Fruit fly (Drosophila melanogaster): Measurements from ENCODE around the gene CG17959.

The CG17959 gene

dm6 chrX:2945103-2945502 is 1.8 kb upstream of the CG17959 start, which contains the start of gene CG14423:
Gene CG14423, plus strand, starts transcription at chrX:2945403.
- TF ChIP-seq bab1 (GFP tag; optimal IDR thresholded peaks at IDR 0.05) = no peak
- TF ChIP-seq ovo (GFP tag; optimal IDR thresholded peaks at IDR 0.05) = no peak
- no peak for TF ChIP-seq Mnt (GFP tag; optimal IDR thresholded peaks at IDR 0.05)
- no peak for TF ChIP-seq toe (GFP tag; optimal IDR thresholded peaks at IDR 0.05)
- TF ChIP-seq CG1620 (GFP tag; optimal IDR thresholded peaks at IDR 0.05) = no peak
- no peak for TF ChIP-seq CG5204 (GFP tag; optimal IDR thresholded peaks at IDR 0.05)
- TF ChIP-seq tj (GFP tag; optimal IDR thresholded peaks at IDR 0.05) = no peak
- TF ChIP-seq CG11617 (GFP tag; optimal IDR thresholded peaks at IDR 0.05) = no peak
- no peak for TF ChIP-seq CG7101 (tag; optimal IDR thresholded peaks at IDR 0.05)
- no peak for TF ChIP-seq CG12768 (GFP tag; optimal IDR thresholded peaks at IDR 0.05)
- TF ChIP-seq Clk (GFP tag; optimal IDR thresholded peaks at IDR 0.05) = no peak
- TF ChIP-seq pad (GFP tag; optimal IDR thresholded peaks at IDR 0.05) = no peak
- TF ChIP-seq kay (GFP tag; ENCODE audit: borderline replicate concordance) = no peak
- no peak for TF ChIP-seq cnc (optimal IDR thresholded peaks at IDR 0.05)
- no peak for TF ChIP-seq Crg-1 (GFP tag; optimal IDR thresholded peaks at IDR 0.05)

- TF ChIP-seq ovo (GFP tag; optimal IDR thresholded peaks at IDR 0.05) = peak; percentile 5
- TF ChIP-seq CG14711 (tag; optimal IDR thresholded peaks at IDR 0.05) = peak; percentile 44
- peak; percentile 55 for TF ChIP-seq tj (GFP tag; optimal IDR thresholded peaks at IDR 0.05)
- no peak for TF ChIP-seq CG7045 (GFP tag; optimal IDR thresholded peaks at IDR 0.05)
- peak; percentile 45 for TF ChIP-seq CG11617 (GFP tag; optimal IDR thresholded peaks at IDR 0.05)
- TF ChIP-seq toe (GFP tag; optimal IDR thresholded peaks at IDR 0.05) = peak; percentile 50
- TF ChIP-seq CG1620 (GFP tag; optimal IDR thresholded peaks at IDR 0.05) = no peak
- no peak for TF ChIP-seq CG33017 (tag; optimal IDR thresholded peaks at IDR 0.05)
- TF ChIP-seq kay (GFP tag; ENCODE audit: borderline replicate concordance) = peak; percentile 93
- TF ChIP-seq cnc (optimal IDR thresholded peaks at IDR 0.05) = no peak
- TF ChIP-seq Hr96 (GFP tag; optimal IDR thresholded peaks at IDR 0.05) = peak; percentile 73
- peak; percentile 56 for TF ChIP-seq bab1 (GFP tag; optimal IDR thresholded peaks at IDR 0.05)
- no peak for TF ChIP-seq Clk (GFP tag; optimal IDR thresholded peaks at IDR 0.05)
- TF ChIP-seq pad (GFP tag; optimal IDR thresholded peaks at IDR 0.05) = no peak
- TF ChIP-seq Crg-1 (GFP tag; optimal IDR thresholded peaks at IDR 0.05) = no peak
- TF ChIP-seq CG5204 (GFP tag; optimal IDR thresholded peaks at IDR 0.05) = no peak
- peak; percentile 55 for TF ChIP-seq CG12768 (GFP tag; optimal IDR thresholded peaks at IDR 0.05)
- TF ChIP-seq Mnt (GFP tag; optimal IDR thresholded peaks at IDR 0.05) = no peak
- no peak for TF ChIP-seq cic (GFP tag; optimal IDR thresholded peaks at IDR 0.05)
- TF ChIP-seq CG7101 (tag; optimal IDR thresholded peaks at IDR 0.05) = no peak
Observed at dm6 chrX:2947545-2948072, 715 bp downstream of the CG17959 start, which contains the start of gene CG3603. Gene CG3603, plus strand, starts transcription at chrX:2948034.

- no peak for TF ChIP-seq CG7045 (GFP tag; optimal IDR thresholded peaks at IDR 0.05)
- TF ChIP-seq CG11617 (GFP tag; optimal IDR thresholded peaks at IDR 0.05) = no peak
- no peak for TF ChIP-seq CG1620 (GFP tag; optimal IDR thresholded peaks at IDR 0.05)
- no peak for TF ChIP-seq Crg-1 (GFP tag; optimal IDR thresholded peaks at IDR 0.05)
- peak; percentile 70 for TF ChIP-seq kay (GFP tag; ENCODE audit: borderline replicate concordance)
- no peak for TF ChIP-seq cic (GFP tag; optimal IDR thresholded peaks at IDR 0.05)
- TF ChIP-seq tj (GFP tag; optimal IDR thresholded peaks at IDR 0.05) = no peak
- no peak for TF ChIP-seq Clk (GFP tag; optimal IDR thresholded peaks at IDR 0.05)
- TF ChIP-seq cnc (optimal IDR thresholded peaks at IDR 0.05) = no peak
- peak; percentile 15 for TF ChIP-seq Hr96 (GFP tag; optimal IDR thresholded peaks at IDR 0.05)
- TF ChIP-seq toe (GFP tag; optimal IDR thresholded peaks at IDR 0.05) = no peak
- TF ChIP-seq Mnt (GFP tag; optimal IDR thresholded peaks at IDR 0.05) = no peak
- TF ChIP-seq bab1 (GFP tag; optimal IDR thresholded peaks at IDR 0.05) = peak; percentile 7
- no peak for TF ChIP-seq CG12768 (GFP tag; optimal IDR thresholded peaks at IDR 0.05)
- TF ChIP-seq CG14711 (tag; optimal IDR thresholded peaks at IDR 0.05) = no peak
- TF ChIP-seq CG7101 (tag; optimal IDR thresholded peaks at IDR 0.05) = no peak
Observed at dm6 chrX:2949114-2949513, 2.2 kb downstream of the CG17959 start.

- TF ChIP-seq cic (GFP tag; optimal IDR thresholded peaks at IDR 0.05) (no peak), CG11617 (GFP tag; optimal IDR thresholded peaks at IDR 0.05) (no peak), tj (GFP tag; optimal IDR thresholded peaks at IDR 0.05) (no peak)
Observed at dm6 chrX:2951637-2952036, 4.7 kb downstream of the CG17959 start.

dm6 chrX:2956641-2957040 is 9.7 kb downstream of the CG17959 start:
- TF ChIP-seq CG5204 (GFP tag; optimal IDR thresholded peaks at IDR 0.05) (no peak), pad (GFP tag; optimal IDR thresholded peaks at IDR 0.05) (no peak)

- no peak for TF ChIP-seq toe (GFP tag; optimal IDR thresholded peaks at IDR 0.05)
Observed at dm6 chrX:2963171-2963570, 16.3 kb downstream of the CG17959 start.

dm6 chrX:2963790-2964335 is 17.0 kb downstream of the CG17959 start:
- TF ChIP-seq Hr96 (GFP tag; optimal IDR thresholded peaks at IDR 0.05) (no peak), kay (GFP tag; ENCODE audit: borderline replicate concordance) (no peak), CG14711 (tag; optimal IDR thresholded peaks at IDR 0.05) (no peak), CG33017 (tag; optimal IDR thresholded peaks at IDR 0.05) (no peak), Mnt (GFP tag; optimal IDR thresholded peaks at IDR 0.05) (no peak), CG1620 (GFP tag; optimal IDR thresholded peaks at IDR 0.05) (no peak), CG12768 (GFP tag; optimal IDR thresholded peaks at IDR 0.05) (no peak), CG7045 (GFP tag; optimal IDR thresholded peaks at IDR 0.05) (no peak), CG7101 (tag; optimal IDR thresholded peaks at IDR 0.05) (no peak), tj (GFP tag; optimal IDR thresholded peaks at IDR 0.05) (no peak), bab1 (GFP tag; optimal IDR thresholded peaks at IDR 0.05) (no peak), CG11617 (GFP tag; optimal IDR thresholded peaks at IDR 0.05) (no peak), Crg-1 (GFP tag; optimal IDR thresholded peaks at IDR 0.05) (no peak), ovo (GFP tag; optimal IDR thresholded peaks at IDR 0.05) (no peak), pad (GFP tag; optimal IDR thresholded peaks at IDR 0.05) (no peak), cnc (optimal IDR thresholded peaks at IDR 0.05) (no peak), CG5204 (GFP tag; optimal IDR thresholded peaks at IDR 0.05) (no peak), toe (GFP tag; optimal IDR thresholded peaks at IDR 0.05) (no peak)
